Fruit fly (Drosophila melanogaster): ENCODE measurements around the gene Coq4.

Coq4 gene

dm6 chr3L:17430390-17430789 is 3.0 kb downstream of the Coq4 start (continued):
- TF ChIP-seq CG12155 (GFP tag; optimal IDR thresholded peaks at IDR 0.05) = no peak
- TF ChIP-seq ken (GFP tag; IDR thresholded peaks at IDR 0.05) = no peak
- TF ChIP-seq jigr1 (GFP tag; IDR thresholded peaks at IDR 0.05) = no peak
- no peak for TF ChIP-seq disco-r (GFP tag; optimal IDR thresholded peaks at IDR 0.05)
- TF ChIP-seq CG7928 (GFP tag; optimal IDR thresholded peaks at IDR 0.05) = no peak
- no peak for TF ChIP-seq pros (GFP tag; optimal IDR thresholded peaks at IDR 0.05)
- no peak for TF ChIP-seq CG10654 (GFP tag; optimal IDR thresholded peaks at IDR 0.05)
- TF ChIP-seq CG17612 (GFP tag; IDR thresholded peaks at IDR 0.05) = no peak
- TF ChIP-seq Lhr (GFP tag; optimal IDR thresholded peaks at IDR 0.05) = no peak
- no peak for TF ChIP-seq CG17568 (GFP tag; optimal IDR thresholded peaks at IDR 0.05)
- no peak for TF ChIP-seq trem (tag; optimal IDR thresholded peaks at IDR 0.05)
- no peak for TF ChIP-seq psq (GFP tag; optimal IDR thresholded peaks at IDR 0.05)
- TF ChIP-seq pita (GFP tag; optimal IDR thresholded peaks at IDR 0.05) = no peak
- no peak for TF ChIP-seq CG14667 (GFP tag; IDR thresholded peaks at IDR 0.05)
- no peak for TF ChIP-seq CG4282 (GFP tag; optimal IDR thresholded peaks at IDR 0.05)
- TF ChIP-seq nmo (GFP tag; optimal IDR thresholded peaks at IDR 0.05) = no peak
- no peak for TF ChIP-seq Awh (GFP tag; IDR thresholded peaks at IDR 0.05)
- TF ChIP-seq CG2116 (GFP tag; optimal IDR thresholded peaks at IDR 0.05) = no peak
- peak; percentile 95 for TF ChIP-seq CG12769 (tag; optimal IDR thresholded peaks at IDR 0.05)
- TF ChIP-seq CG4404 (GFP tag; IDR thresholded peaks at IDR 0.05) = no peak
- no peak for TF ChIP-seq zen2 (GFP tag; IDR thresholded peaks at IDR 0.05; ENCODE audit: partially characterized antibody)
- no peak for TF ChIP-seq fd64A (GFP tag; optimal IDR thresholded peaks at IDR 0.05)
- TF ChIP-seq usp (GFP tag; optimal IDR thresholded peaks at IDR 0.05) = no peak
- TF ChIP-seq caup (GFP tag; optimal IDR thresholded peaks at IDR 0.05; ENCODE audit: severe bottlenecking) = no peak
- TF ChIP-seq CG34422 (GFP tag; IDR thresholded peaks at IDR 0.05) = no peak
- TF ChIP-seq Meics (GFP tag; optimal IDR thresholded peaks at IDR 0.05) = no peak
- TF ChIP-seq Pdp1 (GFP tag; optimal IDR thresholded peaks at IDR 0.05) = peak in 1 of 2 experiments; percentile 4
- TF ChIP-seq CG3163 (GFP tag; optimal IDR thresholded peaks at IDR 0.05) = no peak
- TF ChIP-seq zen (tag; optimal IDR thresholded peaks at IDR 0.05) = no peak
- TF ChIP-seq CG7372 (GFP tag; IDR thresholded peaks at IDR 0.05) = no peak
- TF ChIP-seq Hsf (GFP tag; optimal IDR thresholded peaks at IDR 0.05) = no peak
- no peak for TF ChIP-seq MTF-1 (GFP tag; optimal IDR thresholded peaks at IDR 0.05; ENCODE audit: borderline replicate concordance)
- TF ChIP-seq CG6175 (GFP tag; IDR thresholded peaks at IDR 0.05) = no peak
- no peak for TF ChIP-seq CG17361 (GFP tag; IDR thresholded peaks at IDR 0.05)
- TF ChIP-seq pzg (GFP tag; optimal IDR thresholded peaks at IDR 0.05) = no peak
- no peak for TF ChIP-seq CG12744 (GFP tag; optimal IDR thresholded peaks at IDR 0.05)
- TF ChIP-seq run (tag; optimal IDR thresholded peaks at IDR 0.05) = no peak
- TF ChIP-seq sens (GFP tag) = no peak
- no peak for TF ChIP-seq grau (tag; optimal IDR thresholded peaks at IDR 0.05)
- no peak for TF ChIP-seq CG17802 (tag; optimal IDR thresholded peaks at IDR 0.05)
- no peak for TF ChIP-seq lab (GFP tag; optimal IDR thresholded peaks at IDR 0.05)
- no peak for TF ChIP-seq btn (GFP tag; optimal IDR thresholded peaks at IDR 0.05)
- TF ChIP-seq Optix (GFP tag; IDR thresholded peaks at IDR 0.05) = no peak
- no peak for TF ChIP-seq Gsc (GFP tag; IDR thresholded peaks at IDR 0.05)
- TF ChIP-seq en (GFP tag; optimal IDR thresholded peaks at IDR 0.05) = no peak
- no peak for TF ChIP-seq Asciz (GFP tag; optimal IDR thresholded peaks at IDR 0.05)
- TF ChIP-seq Rx (GFP tag; IDR thresholded peaks at IDR 0.05) = no peak
- no peak for TF ChIP-seq ash1 (GFP tag; optimal IDR thresholded peaks at IDR 0.05)
- no peak for TF ChIP-seq CG4328 (GFP tag; optimal IDR thresholded peaks at IDR 0.05)
- TF ChIP-seq Spps (tag; optimal IDR thresholded peaks at IDR 0.05) = no peak
- TF ChIP-seq Nf-YB (GFP tag; optimal IDR thresholded peaks at IDR 0.05) = no peak
- TF ChIP-seq bab2 (GFP tag; optimal IDR thresholded peaks at IDR 0.05) = no peak
